Worm (Caenorhabditis elegans) whole organism, late embryonic: Measurements from ENCODE around the gene glt-1.

ENCODE experiments used
- F13H6.1 ChIP-seq: sonication (generic microtip); optimal IDR thresholded peaks from 2 replicates; lab custom pipeline; 2016; ENCODE audit warnings: missing genetic modification characterization, missing compliant biosample characterization
- K02D7.2 ChIP-seq: sonication (generic microtip); optimal IDR thresholded peaks from 2 replicates; lab custom pipeline; 2017; ENCODE audit warnings: mild to moderate bottlenecking, missing genetic modification characterization, missing compliant biosample characterization
- K09A11.1 ChIP-seq: sonication (generic microtip); optimal IDR thresholded peaks from 2 replicates; lab custom pipeline; 2017; ENCODE audit warnings: antibody characterized with exemption, mild to moderate bottlenecking, missing genetic modification characterization, missing compliant biosample characterization; ENCODE audit not compliant: insufficient read depth
- ama-1 ChIP-seq: fragments of 150-350 bp; optimal IDR thresholded peaks from 2 replicates; lab custom pipeline; 2014
- ceh-14 ChIP-seq: sonication (generic microtip); optimal IDR thresholded peaks from 2 replicates; lab custom pipeline; 2016; ENCODE audit warnings: missing genotype, missing genetic modification characterization, missing compliant biosample characterization
- ceh-19 ChIP-seq: fragments of 200-800 bp; sonication (Bioruptor generic); optimal IDR thresholded peaks from 2 replicates; lab custom pipeline; 2018; ENCODE audit warnings: mild to moderate bottlenecking, missing genetic modification characterization, missing compliant biosample characterization
- ceh-24 ChIP-seq: sonication (generic microtip); optimal IDR thresholded peaks from 2 replicates; lab custom pipeline; 2016; ENCODE audit warnings: mild to moderate bottlenecking, missing genetic modification characterization, missing compliant biosample characterization
- ceh-34 ChIP-seq: sonication (generic microtip); optimal IDR thresholded peaks from 2 replicates; lab custom pipeline; 2016; ENCODE audit warnings: mild to moderate bottlenecking, missing genetic modification characterization, missing compliant biosample characterization
- ceh-6 ChIP-seq: fragments of 200-800 bp; sonication (Bioruptor generic); optimal IDR thresholded peaks from 2 replicates; lab custom pipeline; 2018; ENCODE audit warnings: mild to moderate bottlenecking, missing genetic modification characterization, missing compliant biosample characterization
- ceh-9 ChIP-seq: sonication (generic microtip); optimal IDR thresholded peaks from 2 replicates; lab custom pipeline; 2016; ENCODE audit warnings: mild to moderate bottlenecking, missing genetic modification characterization, inconsistent platforms, missing compliant biosample characterization
- elt-4 ChIP-seq: sonication (generic microtip); optimal IDR thresholded peaks from 2 replicates; lab custom pipeline; 2016; ENCODE audit warnings: missing genetic modification characterization, missing compliant biosample characterization
- eyg-1 ChIP-seq: sonication (generic microtip); optimal IDR thresholded peaks from 2 replicates; lab custom pipeline; 2016; ENCODE audit warnings: missing genotype, missing genetic modification characterization, missing compliant biosample characterization
- fax-1 ChIP-seq: sonication (generic microtip); optimal IDR thresholded peaks from 2 replicates; lab custom pipeline; 2016; ENCODE audit warnings: missing genotype, missing genetic modification characterization, missing compliant biosample characterization
- fkh-10 ChIP-seq: fragments of 150-350 bp; optimal IDR thresholded peaks from 2 replicates; lab custom pipeline; 2014; ENCODE audit warnings: missing biosample characterization, missing genetic modification reagents, missing genetic modification characterization
- fkh-6 ChIP-seq: sonication (generic microtip); optimal IDR thresholded peaks from 2 replicates; lab custom pipeline; 2016; ENCODE audit warnings: missing genetic modification characterization, missing compliant biosample characterization
- gmeb-2 ChIP-seq: sonication (generic microtip); optimal IDR thresholded peaks from 2 replicates; lab custom pipeline; 2016; ENCODE audit warnings: missing genetic modification characterization, inconsistent platforms, missing compliant biosample characterization
- lim-6 ChIP-seq: sonication (generic microtip); optimal IDR thresholded peaks from 2 replicates; lab custom pipeline; 2016; ENCODE audit warnings: missing genetic modification characterization, missing compliant biosample characterization
- lin-11 ChIP-seq: fragments of 200-800 bp; sonication (Bioruptor generic); optimal IDR thresholded peaks from 2 replicates; lab custom pipeline; 2018; ENCODE audit warnings: mild to moderate bottlenecking, missing genetic modification characterization, missing compliant biosample characterization
- mec-3 ChIP-seq: sonication (generic microtip); optimal IDR thresholded peaks from 2 replicates; lab custom pipeline; 2016; ENCODE audit warnings: borderline replicate concordance, missing genetic modification characterization, missing compliant biosample characterization
- nfya-1 ChIP-seq: sonication (generic microtip); optimal IDR thresholded peaks from 2 replicates; lab custom pipeline; 2017; ENCODE audit warnings: missing genetic modification characterization, mild to moderate bottlenecking, missing compliant biosample characterization, antibody characterized with exemption, moderate library complexity
- nhr-232 ChIP-seq: sonication (generic microtip); optimal IDR thresholded peaks from 2 replicates; lab custom pipeline; 2016; ENCODE audit warnings: missing genetic modification characterization, missing compliant biosample characterization
- npax-4 ChIP-seq: sonication (generic microtip); optimal IDR thresholded peaks from 2 replicates; lab custom pipeline; 2016; ENCODE audit warnings: missing genetic modification characterization, missing compliant biosample characterization
- pag-3 ChIP-seq: sonication (generic microtip); optimal IDR thresholded peaks from 2 replicates; lab custom pipeline; 2016; ENCODE audit warnings: missing compliant biosample characterization, missing genetic modification characterization, borderline replicate concordance
- pros-1 ChIP-seq: fragments of 150-350 bp; optimal IDR thresholded peaks from 2 replicates; lab custom pipeline; 2014; ENCODE audit warnings: missing biosample characterization, missing genetic modification reagents, missing genetic modification characterization
- sox-2 ChIP-seq: fragments of 200-800 bp; sonication (Bioruptor generic); IDR thresholded peaks from 2 replicates; pipeline ENCODE4 v1.3.6; 2022; ENCODE audit warnings: missing genetic modification reagents, missing genetic modification characterization, missing compliant biosample characterization
- sox-4 ChIP-seq: sonication (generic microtip); optimal IDR thresholded peaks from 2 replicates; lab custom pipeline; 2017; ENCODE audit warnings: mild to moderate bottlenecking, missing genetic modification characterization, inconsistent platforms, missing compliant biosample characterization
- tbx-2 ChIP-seq: sonication (generic microtip); optimal IDR thresholded peaks from 2 replicates; lab custom pipeline; 2016; ENCODE audit warnings: missing genetic modification characterization, missing compliant biosample characterization
- tbx-7 ChIP-seq: sonication (generic microtip); optimal IDR thresholded peaks from 2 replicates; lab custom pipeline; 2016; ENCODE audit warnings: missing genotype, missing genetic modification characterization, missing compliant biosample characterization
- unc-3 ChIP-seq, 2 experiments: fragments of 200-800 bp in 1 of 2; sonication (Bioruptor generic) in 1 of 2; sonication (generic microtip) in 1 of 2; conservative IDR thresholded peaks in 1 of 2; optimal IDR thresholded peaks in 1 of 2; 2 replicates each; pipeline versions ENCODE4 v1.3.6 to Lab custom; 2016 to 2022; ENCODE audit warnings: missing compliant biosample characterization in 2 of 2, missing genetic modification characterization in 2 of 2, missing genetic modification reagents in 1 of 2
- unc-42 ChIP-seq: sonication (generic microtip); optimal IDR thresholded peaks from 2 replicates; lab custom pipeline; 2016; ENCODE audit warnings: missing genotype, missing genetic modification characterization, missing compliant biosample characterization
- unc-55 ChIP-seq: sonication (generic microtip); optimal IDR thresholded peaks from 2 replicates; lab custom pipeline; 2017; ENCODE audit warnings: missing biosample characterization, missing genetic modification reagents, missing genetic modification characterization
- unc-86 ChIP-seq: sonication (generic microtip); optimal IDR thresholded peaks from 2 replicates; lab custom pipeline; 2016; ENCODE audit warnings: missing genetic modification characterization, missing compliant biosample characterization

Gene glt-1

ce11 chrX:3505062-3505461, 9.2 kb downstream of the glt-1 start:
- TF ChIP-seq elt-4 (no peak), nfya-1 (no peak), pros-1 (tag; lab: Kevin White, UChicago) (no peak)

- TF ChIP-seq npax-4 (no peak), sox-4 (tag; lab: Kevin White, UChicago) (no peak), unc-42 (tag; lab: Kevin White, UChicago) (no peak), K09A11.1 (tag; lab: Kevin White, UChicago) (no peak), lim-6 (tag; lab: Kevin White, UChicago) (no peak), ceh-24 (tag; lab: Kevin White, UChicago) (no peak), nfya-1 (no peak), ceh-19 (GFP tag; lab: Kevin White, UChicago) (no peak), ceh-34 (tag; lab: Kevin White, UChicago) (no peak), mec-3 (no peak), fkh-10 (GFP tag; lab: Kevin White, UChicago) (no peak)
Measured at ce11 chrX:3506556-3506955, 10.7 kb downstream of the glt-1 start.

ce11 chrX:3507214-3507613, 11.4 kb downstream of the glt-1 start:
- no peak for TF ChIP-seq K02D7.2 (tag; lab: Kevin White, UChicago)
- TF ChIP-seq gmeb-2 (tag; lab: Kevin White, UChicago), result no peak
- TF ChIP-seq lin-11 (tag; lab: Kevin White, UChicago), result no peak
- TF ChIP-seq ama-1, result no peak
- no peak for TF ChIP-seq ceh-34 (tag; lab: Kevin White, UChicago)
- TF ChIP-seq pag-3 (tag; lab: Kevin White, UChicago), result no peak
- TF ChIP-seq unc-86 (tag; lab: Kevin White, UChicago), result no peak
- no peak for TF ChIP-seq fax-1 (tag; lab: Kevin White, UChicago)
- TF ChIP-seq ceh-6 (GFP tag; lab: Kevin White, UChicago), result no peak
- no peak for TF ChIP-seq ceh-14 (tag; lab: Kevin White, UChicago)
- TF ChIP-seq nfya-1, result no peak
- TF ChIP-seq ceh-9, result no peak
- TF ChIP-seq ceh-24 (tag; lab: Kevin White, UChicago), result no peak
- no peak for TF ChIP-seq eyg-1 (tag; lab: Kevin White, UChicago)
- TF ChIP-seq tbx-2 (tag; lab: Kevin White, UChicago), result no peak
- no peak for TF ChIP-seq npax-4

ce11 chrX:3508906-3509305, 13.1 kb downstream of the glt-1 start, which contains the start of gene sox-4:
TSS of gene sox-4 (minus strand) at chrX:3509006.
- TF ChIP-seq sox-2 (GFP tag; lab: Robert Waterston, UW), result no peak
- no peak for TF ChIP-seq tbx-7 (tag; lab: Kevin White, UChicago)
- TF ChIP-seq fkh-6 (tag; lab: Kevin White, UChicago), result no peak
- TF ChIP-seq K09A11.1 (tag; lab: Kevin White, UChicago), result no peak
- no peak for TF ChIP-seq nhr-232 (tag; lab: Kevin White, UChicago)
- TF ChIP-seq unc-42 (tag; lab: Kevin White, UChicago), result no peak
- no peak for TF ChIP-seq F13H6.1 (tag; lab: Kevin White, UChicago)
- TF ChIP-seq fkh-10 (GFP tag; lab: Kevin White, UChicago), result no peak

ce11 chrX:3513715-3514114, 17.9 kb downstream of the glt-1 start:
- no peak for TF ChIP-seq lin-11 (tag; lab: Kevin White, UChicago)
- TF ChIP-seq eyg-1 (tag; lab: Kevin White, UChicago), result no peak
- TF ChIP-seq unc-55 (GFP tag; lab: Kevin White, UChicago), result no peak
- TF ChIP-seq unc-3 (GFP tag; conservative IDR thresholded peaks at IDR 0.05; lab: Robert Waterston, UW), result no peak
- TF ChIP-seq unc-3 (tag; optimal IDR thresholded peaks at IDR 0.05; lab: Kevin White, UChicago), result no peak
- TF ChIP-seq unc-42 (tag; lab: Kevin White, UChicago), result peak; percentile 67
- TF ChIP-seq F13H6.1 (tag; lab: Kevin White, UChicago), result no peak
